Fruit fly (Drosophila melanogaster): Measurements from ENCODE around the gene CG32240.
A peak's percentile ranks its signal among the peaks of the same experiment; 100 is the strongest.

Gene CG32240

DNA sequence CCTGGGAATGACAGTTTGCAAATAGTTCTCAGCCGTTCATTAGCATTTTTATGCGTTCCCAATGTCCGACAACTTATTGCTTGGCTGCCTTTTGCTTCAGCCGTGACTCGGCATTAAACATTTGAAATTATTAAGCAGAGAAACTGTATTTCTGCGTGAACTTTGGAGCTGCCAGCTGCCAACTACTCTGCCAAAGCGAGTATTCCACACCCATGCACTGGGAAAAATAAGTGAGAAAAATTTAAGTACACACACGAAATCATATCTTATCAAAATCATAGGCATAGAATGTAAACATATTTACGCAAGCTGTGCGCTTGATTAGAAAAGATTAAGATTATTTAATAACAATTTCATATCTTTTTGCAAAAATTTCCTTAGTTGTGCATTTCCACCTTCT lies 31.5 kb upstream of the CG32240 start:
- TF ChIP-seq Hr39 (GFP tag; optimal IDR thresholded peaks at IDR 0.05) (no peak), Eip75B (GFP tag; optimal IDR thresholded peaks at IDR 0.05) (no peak), CG3919 (GFP tag; optimal IDR thresholded peaks at IDR 0.05) (no peak), Met (GFP tag; optimal IDR thresholded peaks at IDR 0.05) (no peak), net (GFP tag; optimal IDR thresholded peaks at IDR 0.05) (peak; percentile 17), CG31627 (GFP tag; optimal IDR thresholded peaks at IDR 0.05) (no peak), CG34406 (GFP tag; optimal IDR thresholded peaks at IDR 0.05) (no peak), Lpt (GFP tag; optimal IDR thresholded peaks at IDR 0.05) (peak; percentile 24), ss (GFP tag; optimal IDR thresholded peaks at IDR 0.05) (no peak), Sox14 (GFP tag; optimal IDR thresholded peaks at IDR 0.05) (no peak), pdm3 (GFP tag; optimal IDR thresholded peaks at IDR 0.05) (no peak), CG10669 (GFP tag; optimal IDR thresholded peaks at IDR 0.05) (no peak), Blimp-1 (GFP tag; optimal IDR thresholded peaks at IDR 0.05) (no peak), Ets21C (GFP tag; optimal IDR thresholded peaks at IDR 0.05) (no peak), CG16779 (tag; optimal IDR thresholded peaks at IDR 0.05) (no peak), Hr38 (GFP tag; optimal IDR thresholded peaks at IDR 0.05) (no peak), svp (GFP tag) (no peak), CG32006 (GFP tag; optimal IDR thresholded peaks at IDR 0.05) (peak; percentile 47), CG11762 (GFP tag; optimal IDR thresholded peaks at IDR 0.05; ENCODE audit: insufficient read depth) (no peak), lz (GFP tag; optimal IDR thresholded peaks at IDR 0.05) (no peak), CG10631 (GFP tag; optimal IDR thresholded peaks at IDR 0.05) (no peak), CG8632 (GFP tag; optimal IDR thresholded peaks at IDR 0.05) (no peak), CG9139 (GFP tag; optimal IDR thresholded peaks at IDR 0.05) (no peak), CG15336 (GFP tag; IDR thresholded peaks at IDR 0.05) (peak; percentile 53), dsx (GFP tag; optimal IDR thresholded peaks at IDR 0.05; ENCODE audit: poor library complexity, severe bottlenecking) (no peak), spab (GFP tag; optimal IDR thresholded peaks at IDR 0.05) (no peak), dac (GFP tag; optimal IDR thresholded peaks at IDR 0.05) (no peak), CG7368 (GFP tag; optimal IDR thresholded peaks at IDR 0.05) (no peak), CG4318 (GFP tag; optimal IDR thresholded peaks at IDR 0.05) (no peak), eg (GFP tag; IDR thresholded peaks at IDR 0.05) (peak; percentile 79), OdsH (GFP tag; optimal IDR thresholded peaks at IDR 0.05) (no peak), fd59A (GFP tag; optimal IDR thresholded peaks at IDR 0.05) (no peak), CG11294 (GFP tag; IDR thresholded peaks at IDR 0.05) (peak; percentile 62), Ets96B (tag; optimal IDR thresholded peaks at IDR 0.05) (no peak), Sox102F (GFP tag; optimal IDR thresholded peaks at IDR 0.05) (no peak), CG8119 (GFP tag; IDR thresholded peaks at IDR 0.05) (peak; percentile 33; the same call in 2 of the 3 replicates), Smox (GFP tag; optimal IDR thresholded peaks at IDR 0.05) (no peak), esn (GFP tag; optimal IDR thresholded peaks at IDR 0.05) (no peak), Hr4 (GFP tag; optimal IDR thresholded peaks at IDR 0.05) (peak; percentile 48), CG6854 (GFP tag; optimal IDR thresholded peaks at IDR 0.05) (no peak), Gug (GFP tag; IDR thresholded peaks at IDR 0.05) (peak; percentile 51), CG6792 (GFP tag; optimal IDR thresholded peaks at IDR 0.05) (no peak), CG6163 (GFP tag; IDR thresholded peaks at IDR 0.05) (peak; percentile 70; the same call in 2 of the 3 replicates), CG6276 (GFP tag; optimal IDR thresholded peaks at IDR 0.05) (peak; percentile 32), CG1621 (tag; optimal IDR thresholded peaks at IDR 0.05) (no peak), Eip78C (GFP tag) (no peak), achi (GFP tag; optimal IDR thresholded peaks at IDR 0.05) (no peak), fkh (GFP tag; optimal IDR thresholded peaks at IDR 0.05) (no peak), acj6 (GFP tag; optimal IDR thresholded peaks at IDR 0.05) (no peak), vri (GFP tag; optimal IDR thresholded peaks at IDR 0.05) (no peak), Eip93F (GFP tag; optimal IDR thresholded peaks at IDR 0.05) (no peak)
